Fruit fly (Drosophila melanogaster): Measurements from ENCODE around the gene CG16974.
A peak's percentile ranks its signal among the peaks of the same experiment; 100 is the strongest.

Gene CG16974

dm6 chr2L:13176701-13177249 is 15.0 kb downstream of the CG16974 start, which contains the start of the genes Sfmbt and CG5439 (continued):
- TF ChIP-seq CG12299 (tag; optimal IDR thresholded peaks at IDR 0.05) (peak; percentile 6), CG7786 (GFP tag; optimal IDR thresholded peaks at IDR 0.05) (peak; percentile 77), Jarid2 (GFP tag; optimal IDR thresholded peaks at IDR 0.05) (no peak), HLH4C (GFP tag; IDR thresholded peaks at IDR 0.05; ENCODE audit: partially characterized antibody) (peak; percentile 62; the same call in 2 of the 3 replicates)

- no peak for TF ChIP-seq CG17612 (GFP tag; IDR thresholded peaks at IDR 0.05)
- 0 out of 3 replicates have a peak, but pooled peaks have one; percentile 23 for TF ChIP-seq ken (GFP tag; IDR thresholded peaks at IDR 0.05)
- TF ChIP-seq chinmo (GFP tag; IDR thresholded peaks at IDR 0.05; ENCODE audit: partially characterized antibody) = no peak
- no peak for TF ChIP-seq D (optimal IDR thresholded peaks at IDR 0.05)
- no peak for TF ChIP-seq D (GFP tag; optimal IDR thresholded peaks at IDR 0.05)
- no peak for TF ChIP-seq dati (GFP tag; IDR thresholded peaks at IDR 0.05)
Observed at dm6 chr2L:13176123-13176522, 15.7 kb downstream of the CG16974 start, which contains the start of gene CG43925. TSS of gene CG43925 (plus strand) at chr2L:13176423.

- TF ChIP-seq Dll (GFP tag; IDR thresholded peaks at IDR 0.05; ENCODE audit: partially characterized antibody) (0 out of 4 replicates have a peak, but pooled peaks have one; percentile 42), Scr (GFP tag; IDR thresholded peaks at IDR 0.05; ENCODE audit: partially characterized antibody) (0 out of 2 replicates have a peak, but pooled peaks have one; percentile 29), Sin3A (optimal IDR thresholded peaks at IDR 0.05) (peak; percentile 37), Trl (optimal IDR thresholded peaks at IDR 0.05) (peak; percentile 74 to 93), Trl (GFP tag; optimal IDR thresholded peaks at IDR 0.05) (no peak), BEAF-32 (GFP tag; optimal IDR thresholded peaks at IDR 0.05) (no peak), unc-4 (GFP tag; IDR thresholded peaks at IDR 0.05; ENCODE audit: partially characterized antibody) (0 out of 2 replicates have a peak, but pooled peaks have one; percentile 32), CG34422 (GFP tag; IDR thresholded peaks at IDR 0.05) (peak; percentile 63; the same call in 1 of the 3 replicates), MESR4 (GFP tag; optimal IDR thresholded peaks at IDR 0.05) (peak; percentile 37), nom (GFP tag; optimal IDR thresholded peaks at IDR 0.05) (peak; percentile 28), hkb (optimal IDR thresholded peaks at IDR 0.05) (no peak), hkb (GFP tag; IDR thresholded peaks at IDR 0.05) (peak; percentile 17; the same call in 1 of the 2 replicates), NC2α (GFP tag; optimal IDR thresholded peaks at IDR 0.05) (no peak), CG17385 (GFP tag; optimal IDR thresholded peaks at IDR 0.05) (peak; percentile 99), scrt (GFP tag; optimal IDR thresholded peaks at IDR 0.05) (peak; percentile 46), CG15479 (GFP tag; optimal IDR thresholded peaks at IDR 0.05) (peak; percentile 39), CG15073 (GFP tag; optimal IDR thresholded peaks at IDR 0.05) (no peak), CG34376 (GFP tag; optimal IDR thresholded peaks at IDR 0.05) (peak; percentile 10), onecut (GFP tag; IDR thresholded peaks at IDR 0.05) (no peak), YL-1 (GFP tag; optimal IDR thresholded peaks at IDR 0.05) (peak; percentile 16), Hr39 (optimal IDR thresholded peaks at IDR 0.05) (peak; percentile 83), CG31365 (tag; optimal IDR thresholded peaks at IDR 0.05) (no peak), Adf1 (GFP tag; IDR thresholded peaks at IDR 0.05) (peak; percentile 22; the same call in 1 of the 2 replicates), CG13287 (GFP tag; IDR thresholded peaks at IDR 0.05; ENCODE audit: partially characterized antibody) (peak; percentile 66; the same call in 1 of the 2 replicates), sna (GFP tag; IDR thresholded peaks at IDR 0.05; ENCODE audit: partially characterized antibody) (peak; percentile 55; the same call in 1 of the 2 replicates), chinmo (GFP tag; IDR thresholded peaks at IDR 0.05; ENCODE audit: partially characterized antibody) (peak; percentile 51; the same call in 1 of the 4 replicates), bbx (GFP tag; IDR thresholded peaks at IDR 0.05; ENCODE audit: partially characterized antibody) (peak; percentile 1; the same call in 1 of the 2 replicates), E2f1 (GFP tag; IDR thresholded peaks at IDR 0.05) (peak; percentile 21; the same call in 1 of the 2 replicates), Dp (GFP tag; optimal IDR thresholded peaks at IDR 0.05) (peak; percentile 47), CG3838 (GFP tag; optimal IDR thresholded peaks at IDR 0.05) (no peak), cg (GFP tag; optimal IDR thresholded peaks at IDR 0.05) (peak; percentile 65), Atf3 (GFP tag; optimal IDR thresholded peaks at IDR 0.05) (no peak), grau (tag; optimal IDR thresholded peaks at IDR 0.05) (no peak), D19A (tag; optimal IDR thresholded peaks at IDR 0.05) (no peak), inv (GFP tag; IDR thresholded peaks at IDR 0.05; ENCODE audit: partially characterized antibody) (no peak), Max (GFP tag; optimal IDR thresholded peaks at IDR 0.05) (peak; percentile 1)
Observed at dm6 chr2L:13165802-13166347, 25.9 kb downstream of the CG16974 start, which contains the start of gene DnaJ-H. TSS of gene DnaJ-H (minus strand) at chr2L:13166072.
